Fruit fly (Drosophila melanogaster) whole organism, embryonic: ENCODE data around the gene Sodh2.

Experiments used
- ATbp ChIP-seq: fragments of 200-800 bp; sonication (Bioruptor generic); optimal IDR thresholded peaks from 2 replicates; lab custom pipeline; 2017; ENCODE audit warnings: missing biosample characterization, mild to moderate bottlenecking, missing genetic modification characterization, missing genetic modification reagents
- Ada2b ChIP-seq: fragments of 200-800 bp; sonication (Bioruptor generic); IDR thresholded peaks from 2 replicates; pipeline ENCODE4 v1.3.6; 2022; ENCODE audit warnings: missing biosample characterization, missing genetic modification characterization
- Antp ChIP-seq: fragments of 200-800 bp; sonication (Bioruptor generic); optimal IDR thresholded peaks from 3 replicates; lab custom pipeline; 2016; ENCODE audit warnings: missing biosample characterization, missing genetic modification characterization
- Atf-2 ChIP-seq: fragments of 200-800 bp; sonication (Bioruptor generic); optimal IDR thresholded peaks from 2 replicates; lab custom pipeline; 2016; ENCODE audit warnings: missing biosample characterization, missing genetic modification characterization
- Blimp-1 ChIP-seq: fragments of 200-800 bp; sonication (Bioruptor generic); optimal IDR thresholded peaks from 3 replicates; lab custom pipeline; 2018; ENCODE audit warnings: missing biosample characterization, missing genetic modification characterization, mild to moderate bottlenecking, moderate library complexity, missing genetic modification reagents
- CG10959 ChIP-seq: fragments of 200-800 bp; sonication (Bioruptor generic); IDR thresholded peaks from 2 replicates; pipeline ENCODE4 v1.3.6; 2022; ENCODE audit warnings: missing biosample characterization, missing genetic modification characterization
- CG11560 ChIP-seq: fragments of 200-800 bp; sonication (Bioruptor generic); IDR thresholded peaks from 3 replicates; pipeline ENCODE4 v1.3.6; 2022; ENCODE audit warnings: missing biosample characterization, missing genetic modification characterization
- CG12769 ChIP-seq: fragments of 200-800 bp; sonication (Bioruptor generic); optimal IDR thresholded peaks from 2 replicates; lab custom pipeline; 2019; ENCODE audit warnings: missing biosample characterization, mild to moderate bottlenecking, missing genetic modification characterization, moderate library complexity
- CG17359 ChIP-seq: fragments of 200-800 bp; sonication (Bioruptor generic); optimal IDR thresholded peaks from 3 replicates; lab custom pipeline; 2018; ENCODE audit warnings: missing biosample characterization, mild to moderate bottlenecking, missing genetic modification characterization, moderate library complexity
- CG17612 ChIP-seq: fragments of 200-800 bp; sonication (Bioruptor generic); IDR thresholded peaks from 2 replicates; pipeline ENCODE4 v1.3.6; 2022; ENCODE audit warnings: missing biosample characterization, missing genetic modification characterization
- CG18262 ChIP-seq: fragments of 200-800 bp; optimal IDR thresholded peaks from 3 replicates; lab custom pipeline; 2019; ENCODE audit warnings: missing biosample characterization, mild to moderate bottlenecking, missing genetic modification characterization, moderate library complexity
- CG31441 ChIP-seq: fragments of 200-800 bp; sonication (Bioruptor generic); IDR thresholded peaks from 2 replicates; pipeline ENCODE4 v1.3.6; 2022; ENCODE audit warnings: missing biosample characterization, missing genetic modification characterization
- CG34422 ChIP-seq: fragments of 200-800 bp; sonication (Bioruptor generic); IDR thresholded peaks from 3 replicates; pipeline ENCODE4 v1.3.6; 2022; ENCODE audit warnings: missing biosample characterization, missing genetic modification characterization
- CG4424 ChIP-seq: fragments of 200-800 bp; sonication (Bioruptor generic); optimal IDR thresholded peaks from 3 replicates; lab custom pipeline; 2016; ENCODE audit warnings: missing biosample characterization, missing genetic modification characterization
- CG4820 ChIP-seq: fragments of 200-800 bp; sonication (Bioruptor generic); optimal IDR thresholded peaks from 3 replicates; lab custom pipeline; 2016; ENCODE audit warnings: missing biosample characterization, missing genetic modification characterization
- CG6689 ChIP-seq: fragments of 200-800 bp; sonication (Bioruptor generic); IDR thresholded peaks from 2 replicates; pipeline ENCODE4 v1.3.6; 2022; ENCODE audit warnings: missing biosample characterization, missing genetic modification characterization
- CG9437 ChIP-seq: fragments of 200-800 bp; sonication (Bioruptor generic); optimal IDR thresholded peaks from 2 replicates; lab custom pipeline; 2018; ENCODE audit warnings: missing biosample characterization, mild to moderate bottlenecking, missing genetic modification characterization
- CG9727 ChIP-seq: fragments of 200-800 bp; sonication (Bioruptor generic); optimal IDR thresholded peaks from 3 replicates; lab custom pipeline; 2017; ENCODE audit warnings: missing biosample characterization, mild to moderate bottlenecking, missing genetic modification characterization
- Camta ChIP-seq: fragments of 200-800 bp; sonication (Bioruptor generic); optimal IDR thresholded peaks from 2 replicates; lab custom pipeline; 2016; ENCODE audit warnings: missing biosample characterization, missing genetic modification characterization
- Dek ChIP-seq: fragments of 200-800 bp; sonication (Bioruptor generic); optimal IDR thresholded peaks from 3 replicates; lab custom pipeline; 2019; ENCODE audit warnings: missing biosample characterization, mild to moderate bottlenecking, missing genetic modification characterization, moderate library complexity
- Dfd ChIP-seq, 2 experiments: fragments of >200 bp; optimal IDR thresholded peaks; 2 replicates each; lab custom pipeline; 2017; ENCODE audit warnings: missing biosample characterization in 2 of 2, missing genetic modification characterization in 2 of 2
- Drgx ChIP-seq: fragments of 200-800 bp; sonication (Bioruptor generic); IDR thresholded peaks from 2 replicates; pipeline ENCODE4 v1.3.6; 2022; ENCODE audit warnings: missing biosample characterization, missing genetic modification characterization
- Elba2 ChIP-seq: fragments of 200-800 bp; sonication (Bioruptor generic); optimal IDR thresholded peaks from 3 replicates; lab custom pipeline; 2016; ENCODE audit warnings: missing biosample characterization, missing genetic modification characterization
- HLH3B ChIP-seq: fragments of 200-800 bp; sonication (Bioruptor generic); IDR thresholded peaks from 2 replicates; pipeline ENCODE4 v1.3.6; 2022; ENCODE audit warnings: missing biosample characterization, missing genetic modification characterization
- Med ChIP-seq: fragments of 200-800 bp; sonication (Bioruptor generic); peaks from one replicate; lab custom pipeline; 2016; ENCODE audit warnings: missing biosample characterization, missing genetic modification characterization, mild to moderate bottlenecking, inconsistent platforms, moderate library complexity
- NC2β ChIP-seq: fragments of 200-800 bp; sonication (Bioruptor generic); optimal IDR thresholded peaks from 2 replicates; lab custom pipeline; 2016; ENCODE audit warnings: missing biosample characterization, missing genetic modification characterization
- Trl ChIP-seq, 3 experiments: fragments of >200 bp in 2 of 3; fragments of 200-800 bp in 1 of 3; sonication (Bioruptor generic) in 1 of 3; optimal IDR thresholded peaks; 2 replicates in 1 of 3; 3 replicates in 2 of 3; lab custom pipeline; 2016 to 2017; ENCODE audit warnings: missing biosample characterization in 1 of 3, missing genetic modification characterization in 1 of 3
- ab ChIP-seq: fragments of 200-800 bp; sonication (Bioruptor generic); optimal IDR thresholded peaks from 2 replicates; lab custom pipeline; 2016; ENCODE audit warnings: missing biosample characterization, missing genetic modification characterization
- ara ChIP-seq: fragments of 200-800 bp; sonication (Bioruptor generic); IDR thresholded peaks from 2 replicates; pipeline ENCODE4 v1.3.6; 2022; ENCODE audit warnings: missing biosample characterization, missing genetic modification characterization
- bsh ChIP-seq, 2 experiments: fragments of 200-800 bp; sonication (Bioruptor generic); optimal IDR thresholded peaks; 2 replicates each; lab custom pipeline; 2017 to 2018; ENCODE audit warnings: mild to moderate bottlenecking in 2 of 2, missing biosample characterization in 2 of 2, missing genetic modification characterization in 2 of 2, moderate library complexity in 1 of 2
- chif ChIP-seq, 2 experiments: fragments of 200-800 bp; sonication (Bioruptor generic); optimal IDR thresholded peaks; 3 replicates each; lab custom pipeline; 2016; ENCODE audit warnings: missing biosample characterization in 2 of 2, missing genetic modification characterization in 2 of 2
- disco-r ChIP-seq: fragments of 200-800 bp; sonication (Bioruptor generic); optimal IDR thresholded peaks from 2 replicates; lab custom pipeline; 2016; ENCODE audit warnings: missing biosample characterization, missing genetic modification characterization
- dmrt99B ChIP-seq: fragments of 200-800 bp; sonication (Bioruptor generic); optimal IDR thresholded peaks from 2 replicates; lab custom pipeline; 2018; ENCODE audit warnings: missing biosample characterization, mild to moderate bottlenecking, missing genetic modification characterization, moderate library complexity
- dysf ChIP-seq: fragments of 200-800 bp; sonication (Bioruptor generic); IDR thresholded peaks from 3 replicates; pipeline ENCODE4 v1.3.6; 2022; ENCODE audit warnings: missing biosample characterization, missing genetic modification characterization
- en ChIP-seq: fragments of 200-800 bp; sonication (Bioruptor generic); optimal IDR thresholded peaks from 2 replicates; lab custom pipeline; 2016; ENCODE audit warnings: missing biosample characterization, missing genetic modification characterization
- fd96Cb ChIP-seq: fragments of 200-800 bp; sonication (Bioruptor generic); optimal IDR thresholded peaks from 2 replicates; lab custom pipeline; 2018; ENCODE audit warnings: missing biosample characterization, mild to moderate bottlenecking, missing genetic modification characterization, moderate library complexity
- lmd ChIP-seq: fragments of 200-800 bp; sonication (Bioruptor generic); IDR thresholded peaks from 2 replicates; pipeline ENCODE4 v1.3.6; 2022; ENCODE audit warnings: missing biosample characterization, missing genetic modification characterization
- nom ChIP-seq: fragments of 200-800 bp; sonication (Bioruptor generic); optimal IDR thresholded peaks from 2 replicates; lab custom pipeline; 2017; ENCODE audit warnings: missing biosample characterization, missing genetic modification characterization, mild to moderate bottlenecking, moderate library complexity, missing genetic modification reagents
- phol ChIP-seq: fragments of 200-800 bp; sonication (Bioruptor generic); optimal IDR thresholded peaks from 3 replicates; lab custom pipeline; 2018; ENCODE audit warnings: missing biosample characterization, mild to moderate bottlenecking, missing genetic modification characterization, moderate library complexity
- prd ChIP-seq, 3 experiments: fragments of >200 bp in 2 of 3; fragments of 200-800 bp in 1 of 3; sonication (Bioruptor generic) in 1 of 3; optimal IDR thresholded peaks in 2 of 3; IDR thresholded peaks in 1 of 3; 2 replicates in 2 of 3; 3 replicates in 1 of 3; pipeline versions ENCODE4 v1.3.6 to Lab custom; 2017 to 2022; ENCODE audit warnings: missing biosample characterization in 1 of 3, missing genetic modification characterization in 1 of 3
- pzg ChIP-seq: fragments of 200-800 bp; sonication (Bioruptor generic); optimal IDR thresholded peaks from 3 replicates; lab custom pipeline; 2018; ENCODE audit warnings: missing biosample characterization, mild to moderate bottlenecking, missing genetic modification characterization, moderate library complexity
- sens ChIP-seq: fragments of 200-800 bp; sonication (Bioruptor generic); peaks from one replicate; lab custom pipeline; 2016; ENCODE audit warnings: missing biosample characterization, missing genetic modification characterization
- sim ChIP-seq: fragments of 200-800 bp; sonication (Bioruptor generic); IDR thresholded peaks from 2 replicates; pipeline ENCODE4 v1.3.6; 2022; ENCODE audit warnings: missing biosample characterization, missing genetic modification characterization
- sisA ChIP-seq: fragments of 200-800 bp; sonication (Bioruptor generic); IDR thresholded peaks from 2 replicates; pipeline ENCODE4 v1.3.6; 2022; ENCODE audit warnings: missing biosample characterization, missing genetic modification characterization
- so ChIP-seq: fragments of 200-800 bp; sonication (Bioruptor generic); IDR thresholded peaks from 3 replicates; pipeline ENCODE4 v1.3.6; 2022; ENCODE audit warnings: missing biosample characterization, missing genetic modification characterization
- vfl ChIP-seq: fragments of 200-800 bp; sonication (Bioruptor generic); optimal IDR thresholded peaks from 2 replicates; lab custom pipeline; 2016; ENCODE audit warnings: missing biosample characterization, missing genetic modification characterization
- zfh2 ChIP-seq: fragments of 200-800 bp; sonication (Bioruptor generic); optimal IDR thresholded peaks from 2 replicates; lab custom pipeline; 2016; ENCODE audit warnings: missing biosample characterization, missing genetic modification characterization

Gene Sodh2

dm6 chr3R:10829746-10830145 lies 46.4 kb upstream of the Sodh2 start (continued):
- TF ChIP-seq pzg (GFP tag; lab: Kevin White, UChicago) (no peak), Atf-2 (no peak), zfh2 (GFP tag; lab: Kevin White, UChicago) (no peak), CG9437 (no peak)

- TF ChIP-seq ara (GFP tag; lab: Robert Waterston, UW), result peak; percentile 38; the same call in 1 of the 2 replicates
- peak; percentile 96 for TF ChIP-seq Drgx (GFP tag; lab: Robert Waterston, UW)
- no peak for TF ChIP-seq Camta (GFP tag; lab: Kevin White, UChicago)
- TF ChIP-seq Blimp-1 (GFP tag; lab: Kevin White, UChicago), result peak; percentile 17
- TF ChIP-seq CG17612 (GFP tag; lab: Robert Waterston, UW), result no peak
- 0 out of 2 replicates have a peak, but pooled peaks have one; percentile 14 for TF ChIP-seq Ada2b (GFP tag; lab: Robert Waterston, UW)
- peak in 1 of 2 experiments; percentile 10 for TF ChIP-seq chif (GFP tag; optimal IDR thresholded peaks at IDR 0.05; lab: Kevin White, UChicago)
- peak; percentile 8 for TF ChIP-seq CG17359
- no peak for TF ChIP-seq Dfd (GFP tag; optimal IDR thresholded peaks at IDR 0.05; lab: Kevin White, UChicago)
- 0 out of 3 replicates have a peak, but pooled peaks have one; percentile 16 for TF ChIP-seq CG34422 (GFP tag; lab: Robert Waterston, UW)
- no peak for TF ChIP-seq CG11560 (tag; lab: Robert Waterston, UW)
- peak; percentile 42 for TF ChIP-seq dmrt99B (tag; lab: Kevin White, UChicago)
- peak; percentile 59 for TF ChIP-seq Med (GFP tag; lab: Kevin White, UChicago)
- no peak for TF ChIP-seq disco-r
- TF ChIP-seq bsh (GFP tag; optimal IDR thresholded peaks at IDR 0.05; lab: Kevin White, UChicago), result peak in 1 of 2 experiments; percentile 67
- peak; percentile 56 for TF ChIP-seq sisA (GFP tag; lab: Robert Waterston, UW)
- TF ChIP-seq zfh2 (GFP tag; lab: Kevin White, UChicago), result no peak
- no peak for TF ChIP-seq CG12769 (tag; lab: Kevin White, UChicago)
- TF ChIP-seq Trl (optimal IDR thresholded peaks at IDR 0.05; lab: Kevin White, UChicago), result no peak
- no peak for TF ChIP-seq Trl (GFP tag; optimal IDR thresholded peaks at IDR 0.05; lab: Kevin White, UChicago)
- peak; percentile 7 for TF ChIP-seq Antp (GFP tag; lab: Kevin White, UChicago)
- TF ChIP-seq CG6689 (GFP tag; lab: Robert Waterston, UW), result peak; percentile 32; the same call in 1 of the 2 replicates
- TF ChIP-seq CG31441 (GFP tag; lab: Robert Waterston, UW), result peak; percentile 42; the same call in 1 of the 2 replicates
- TF ChIP-seq CG4820 (GFP tag; lab: Kevin White, UChicago), result peak; percentile 27
- peak; percentile 9; the same call in 1 of the 2 replicates for TF ChIP-seq CG10959 (GFP tag; lab: Robert Waterston, UW)
- no peak for TF ChIP-seq Elba2 (GFP tag; lab: Kevin White, UChicago)
- peak; percentile 1 for TF ChIP-seq ATbp (GFP tag; lab: Kevin White, UChicago)
- TF ChIP-seq en (GFP tag; lab: Kevin White, UChicago), result no peak
- TF ChIP-seq sim (GFP tag; lab: Robert Waterston, UW), result peak; percentile 38; the same call in 1 of the 2 replicates
- no peak for TF ChIP-seq ab (GFP tag; lab: Kevin White, UChicago)
- TF ChIP-seq CG9727 (GFP tag; lab: Kevin White, UChicago), result peak; percentile 8
- peak; percentile 27 for TF ChIP-seq fd96Cb (tag; lab: Kevin White, UChicago)
- peak; percentile 24; the same call in 1 of the 2 replicates for TF ChIP-seq lmd
- TF ChIP-seq nom (GFP tag; lab: Kevin White, UChicago), result peak; percentile 79
- TF ChIP-seq prd (optimal IDR thresholded peaks at IDR 0.05; lab: Kevin White, UChicago), result no peak
- TF ChIP-seq prd (GFP tag; IDR thresholded peaks at IDR 0.05; lab: Robert Waterston, UW), result peak; percentile 47; the same call in 2 of the 3 replicates
- no peak for TF ChIP-seq NC2β (GFP tag; lab: Kevin White, UChicago)
- 0 out of 3 replicates have a peak, but pooled peaks have one; percentile 40 for TF ChIP-seq dysf (GFP tag; lab: Robert Waterston, UW)
- peak; percentile 40; the same call in 1 of the 2 replicates for TF ChIP-seq HLH3B (GFP tag; lab: Robert Waterston, UW)
- TF ChIP-seq so (GFP tag; lab: Robert Waterston, UW), result no peak
- no peak for TF ChIP-seq Dek (tag; lab: Kevin White, UChicago)
- TF ChIP-seq sens (GFP tag; lab: Kevin White, UChicago), result peak; percentile 45
- peak; percentile 35 for TF ChIP-seq phol (tag; lab: Kevin White, UChicago)
- peak; percentile 32 for TF ChIP-seq CG4424
- no peak for TF ChIP-seq vfl (GFP tag; lab: Kevin White, UChicago)
- TF ChIP-seq CG18262 (tag; lab: Kevin White, UChicago), result peak; percentile 11
These were observed 43.5 kb upstream of the Sodh2 start for dm6 chr3R:10832526-10833165.
